Worm (Caenorhabditis elegans) whole organism, mixed stage, embryonic: ENCODE measurements around the gene T23F2.5.

ENCODE experiments used
- ces-1 ChIP-seq: fragments of 150-350 bp; optimal IDR thresholded peaks from 2 replicates; lab custom pipeline; 2014; ENCODE audit warnings: missing biosample characterization, missing genetic modification reagents, missing genetic modification characterization
- elt-1 ChIP-seq: sonication (generic microtip); optimal IDR thresholded peaks from 2 replicates; lab custom pipeline; 2017; ENCODE audit warnings: missing genetic modification characterization, mild to moderate bottlenecking, missing compliant biosample characterization, antibody characterized with exemption, moderate library complexity, borderline replicate concordance; ENCODE audit not compliant: insufficient read depth
- elt-3 ChIP-seq: fragments of 150-350 bp; optimal IDR thresholded peaks from 2 replicates; lab custom pipeline; 2014; ENCODE audit warnings: missing biosample characterization, missing genetic modification characterization
- lin-13 ChIP-seq: fragments of 150-350 bp; optimal IDR thresholded peaks from 2 replicates; lab custom pipeline; 2014; ENCODE audit warnings: missing biosample characterization, missing genetic modification characterization
- mep-1 ChIP-seq: fragments of 150-350 bp; optimal IDR thresholded peaks from 2 replicates; lab custom pipeline; 2017; ENCODE audit warnings: missing biosample characterization, missing genetic modification reagents, missing genetic modification characterization, inconsistent platforms
- nhr-12 ChIP-seq: fragments of 150-350 bp; optimal IDR thresholded peaks from 2 replicates; lab custom pipeline; 2014; ENCODE audit warnings: missing biosample characterization, missing genetic modification characterization
- nhr-237 ChIP-seq: fragments of 150-350 bp; optimal IDR thresholded peaks from 2 replicates; lab custom pipeline; 2014; ENCODE audit warnings: missing biosample characterization, missing genetic modification characterization
- pha-4 ChIP-seq: fragments of 150-350 bp; optimal IDR thresholded peaks from 2 replicates; lab custom pipeline; 2018; ENCODE audit warnings: missing biosample characterization, missing genetic modification reagents, missing genetic modification characterization

- TF ChIP-seq lin-13 (tag; lab: Kevin White, UChicago) (no peak), nhr-237 (no peak), elt-1 (tag; lab: Kevin White, UChicago) (no peak), nhr-12 (tag; lab: Kevin White, UChicago) (no peak), ces-1 (GFP tag; lab: Kevin White, UChicago) (no peak), pha-4 (tag; lab: Kevin White, UChicago) (no peak), mep-1 (tag; lab: Kevin White, UChicago) (no peak), elt-3 (tag; lab: Kevin White, UChicago) (no peak)
These were observed 49.1 kb downstream of the T23F2.5 start, which contains the start of gene dpyd-1 for ce11 chrX:5467820-5468270.
